Fruit fly (Drosophila melanogaster) whole organism, embryonic: ENCODE data around the gene nwk.

Source experiments
- Asciz ChIP-seq: fragments of 200-800 bp; sonication (Bioruptor generic); optimal IDR thresholded peaks from 2 replicates; lab custom pipeline; 2017; ENCODE audit warnings: missing biosample characterization, mild to moderate bottlenecking, missing genetic modification characterization, missing genetic modification reagents
- Awh ChIP-seq: fragments of 200-800 bp; sonication (Bioruptor generic); IDR thresholded peaks from 2 replicates; pipeline ENCODE4, ENCODE4 v1.3.6; 2022; ENCODE audit warnings: missing biosample characterization, missing genetic modification characterization
- C15 ChIP-seq: fragments of 200-800 bp; sonication (Bioruptor generic); IDR thresholded peaks from 3 replicates; pipeline ENCODE4 v1.3.6; 2022; ENCODE audit warnings: missing biosample characterization, missing genetic modification characterization
- CG10209 ChIP-seq: fragments of 200-800 bp; sonication (Bioruptor generic); optimal IDR thresholded peaks from 3 replicates; lab custom pipeline; 2017; ENCODE audit warnings: missing biosample characterization, mild to moderate bottlenecking, missing genetic modification characterization, missing genetic modification reagents
- CG11456 ChIP-seq: fragments of 200-800 bp; sonication (Bioruptor generic); IDR thresholded peaks from 3 replicates; pipeline ENCODE4 v1.3.6; 2022; ENCODE audit warnings: missing biosample characterization, missing genetic modification characterization
- CG12744 ChIP-seq: fragments of 200-800 bp; sonication (Bioruptor generic); optimal IDR thresholded peaks from 2 replicates; lab custom pipeline; 2016; ENCODE audit warnings: missing biosample characterization, missing genetic modification characterization
- CG13775 ChIP-seq: fragments of 200-800 bp; sonication (Bioruptor generic); optimal IDR thresholded peaks from 3 replicates; lab custom pipeline; 2017; ENCODE audit warnings: missing biosample characterization, mild to moderate bottlenecking, missing genetic modification characterization
- CG14014 ChIP-seq: fragments of 200-800 bp; sonication (Bioruptor generic); IDR thresholded peaks from 2 replicates; pipeline ENCODE4 v1.3.6; 2022; ENCODE audit warnings: missing biosample characterization, missing genetic modification characterization
- CG15011 ChIP-seq: fragments of 200-800 bp; sonication (Bioruptor generic); optimal IDR thresholded peaks from 3 replicates; lab custom pipeline; 2018; ENCODE audit warnings: missing biosample characterization, mild to moderate bottlenecking, missing genetic modification characterization
- CG16815 ChIP-seq: fragments of 200-800 bp; sonication (Bioruptor generic); optimal IDR thresholded peaks from 3 replicates; lab custom pipeline; 2017; ENCODE audit warnings: missing biosample characterization, mild to moderate bottlenecking, missing genetic modification characterization
- CG18262 ChIP-seq: fragments of 200-800 bp; optimal IDR thresholded peaks from 3 replicates; lab custom pipeline; 2019; ENCODE audit warnings: missing biosample characterization, mild to moderate bottlenecking, missing genetic modification characterization, moderate library complexity
- CG4328 ChIP-seq: fragments of 200-800 bp; sonication (Bioruptor generic); optimal IDR thresholded peaks from 3 replicates; lab custom pipeline; 2017; ENCODE audit warnings: missing biosample characterization, missing genetic modification reagents, missing genetic modification characterization
- CG7372 ChIP-seq: fragments of 200-800 bp; sonication (Bioruptor generic); IDR thresholded peaks from 2 replicates; pipeline ENCODE4 v1.3.6; 2022; ENCODE audit warnings: missing biosample characterization, missing genetic modification characterization
- CG8924 ChIP-seq: fragments of 200-800 bp; optimal IDR thresholded peaks from 3 replicates; lab custom pipeline; 2019; ENCODE audit warnings: missing biosample characterization, mild to moderate bottlenecking, missing genetic modification characterization, moderate library complexity
- CG9727 ChIP-seq: fragments of 200-800 bp; sonication (Bioruptor generic); optimal IDR thresholded peaks from 3 replicates; lab custom pipeline; 2017; ENCODE audit warnings: missing biosample characterization, mild to moderate bottlenecking, missing genetic modification characterization
- CkIIα-i1 ChIP-seq: fragments of 200-800 bp; sonication (Bioruptor generic); IDR thresholded peaks from 2 replicates; pipeline ENCODE4 v1.3.6; 2022; ENCODE audit warnings: missing biosample characterization, missing genetic modification characterization
- Dp ChIP-seq: fragments of 200-800 bp; sonication (Bioruptor generic); optimal IDR thresholded peaks from 2 replicates; lab custom pipeline; 2018; ENCODE audit warnings: missing biosample characterization, mild to moderate bottlenecking, missing genetic modification characterization, moderate library complexity
- Drgx ChIP-seq: fragments of 200-800 bp; sonication (Bioruptor generic); IDR thresholded peaks from 2 replicates; pipeline ENCODE4 v1.3.6; 2022; ENCODE audit warnings: missing biosample characterization, missing genetic modification characterization
- GATAe ChIP-seq: fragments of 200-800 bp; sonication (Bioruptor generic); conservative IDR thresholded peaks from 2 replicates; pipeline ENCODE4 v1.3.6; 2022; ENCODE audit warnings: missing biosample characterization, missing genetic modification characterization
- HLH4C ChIP-seq: fragments of 200-800 bp; sonication (Bioruptor generic); IDR thresholded peaks from 3 replicates; pipeline ENCODE4 v1.3.6; 2022; ENCODE audit warnings: missing biosample characterization, missing genetic modification characterization; ENCODE audit not compliant: partially characterized antibody
- Hr3 ChIP-seq: fragments of 200-800 bp; sonication (Bioruptor generic); optimal IDR thresholded peaks from 3 replicates; lab custom pipeline; 2016; ENCODE audit warnings: missing biosample characterization, missing genetic modification characterization
- Hr51 ChIP-seq, 2 experiments: fragments of 200-800 bp; sonication (Bioruptor generic); optimal IDR thresholded peaks; 2 replicates in 1 of 2; 3 replicates in 1 of 2; lab custom pipeline; 2016 to 2018; ENCODE audit warnings: missing biosample characterization in 2 of 2, missing genetic modification characterization in 2 of 2, mild to moderate bottlenecking in 1 of 2, moderate library complexity in 1 of 2
- Ravus ChIP-seq: fragments of 200-800 bp; sonication (Bioruptor generic); IDR thresholded peaks from 2 replicates; pipeline ENCODE4 v1.3.6; 2022; ENCODE audit warnings: missing biosample characterization, missing genetic modification characterization
- Six4 ChIP-seq: fragments of 200-800 bp; sonication (Bioruptor generic); optimal IDR thresholded peaks from 2 replicates; lab custom pipeline; 2016; ENCODE audit warnings: missing biosample characterization, missing genetic modification characterization
- abd-A ChIP-seq: fragments of 200-800 bp; sonication (Bioruptor generic); optimal IDR thresholded peaks from 3 replicates; lab custom pipeline; 2019; ENCODE audit warnings: missing biosample characterization, mild to moderate bottlenecking, missing genetic modification characterization, moderate library complexity
- chif ChIP-seq, 2 experiments: fragments of 200-800 bp; sonication (Bioruptor generic); optimal IDR thresholded peaks; 3 replicates each; lab custom pipeline; 2016; ENCODE audit warnings: missing biosample characterization in 2 of 2, missing genetic modification characterization in 2 of 2
- cwo ChIP-seq: fragments of 200-800 bp; sonication (Bioruptor generic); optimal IDR thresholded peaks from 3 replicates; lab custom pipeline; 2017; ENCODE audit warnings: missing biosample characterization, missing genetic modification characterization, mild to moderate bottlenecking, moderate library complexity, missing genetic modification reagents
- emc ChIP-seq: fragments of 200-800 bp; sonication (Bioruptor generic); optimal IDR thresholded peaks from 2 replicates; lab custom pipeline; 2016; ENCODE audit warnings: missing biosample characterization, missing genetic modification characterization
- fd64A ChIP-seq: fragments of 200-800 bp; sonication (Bioruptor generic); optimal IDR thresholded peaks from 3 replicates; lab custom pipeline; 2018; ENCODE audit warnings: missing biosample characterization, mild to moderate bottlenecking, missing genetic modification characterization
- fd96Cb ChIP-seq: fragments of 200-800 bp; sonication (Bioruptor generic); optimal IDR thresholded peaks from 2 replicates; lab custom pipeline; 2018; ENCODE audit warnings: missing biosample characterization, mild to moderate bottlenecking, missing genetic modification characterization, moderate library complexity
- gce ChIP-seq: fragments of 200-800 bp; sonication (Bioruptor generic); IDR thresholded peaks from 3 replicates; pipeline ENCODE4 v1.3.6; 2022; ENCODE audit warnings: missing biosample characterization, missing genetic modification characterization
- gcm ChIP-seq: fragments of 200-800 bp; sonication (Bioruptor generic); optimal IDR thresholded peaks from 2 replicates; lab custom pipeline; 2019; ENCODE audit warnings: missing biosample characterization, mild to moderate bottlenecking, missing genetic modification characterization, moderate library complexity
- gsb-n ChIP-seq: fragments of 200-800 bp; sonication (Bioruptor generic); optimal IDR thresholded peaks from 3 replicates; lab custom pipeline; 2018; ENCODE audit warnings: missing biosample characterization, mild to moderate bottlenecking, missing genetic modification characterization
- ham ChIP-seq: fragments of 200-800 bp; sonication (Bioruptor generic); IDR thresholded peaks from 2 replicates; pipeline ENCODE4 v1.3.6; 2022; ENCODE audit warnings: missing biosample characterization, missing genetic modification characterization
- her ChIP-seq: fragments of 200-800 bp; sonication (Bioruptor generic); optimal IDR thresholded peaks from 2 replicates; lab custom pipeline; 2016; ENCODE audit warnings: missing biosample characterization, missing genetic modification characterization
- kah ChIP-seq: fragments of 200-800 bp; sonication (Bioruptor generic); optimal IDR thresholded peaks from 2 replicates; lab custom pipeline; 2018; ENCODE audit warnings: missing biosample characterization, mild to moderate bottlenecking, missing genetic modification characterization
- lab ChIP-seq: fragments of 200-800 bp; sonication (Bioruptor generic); optimal IDR thresholded peaks from 3 replicates; lab custom pipeline; 2017; ENCODE audit warnings: missing biosample characterization, missing genetic modification characterization, mild to moderate bottlenecking, moderate library complexity, missing genetic modification reagents
- mirr ChIP-seq: fragments of 200-800 bp; sonication (Bioruptor generic); optimal IDR thresholded peaks from 3 replicates; lab custom pipeline; 2018; ENCODE audit warnings: missing biosample characterization, mild to moderate bottlenecking, missing genetic modification characterization
- nerfin-2 ChIP-seq: fragments of 200-800 bp; sonication (Bioruptor generic); IDR thresholded peaks from 2 replicates; pipeline ENCODE4 v1.3.6; 2022; ENCODE audit warnings: missing biosample characterization, missing genetic modification characterization; ENCODE audit not compliant: partially characterized antibody
- onecut ChIP-seq: fragments of 200-800 bp; sonication (Bioruptor generic); IDR thresholded peaks from 2 replicates; pipeline ENCODE4 v1.3.6; 2022; ENCODE audit warnings: missing biosample characterization, missing genetic modification characterization
- otp ChIP-seq: fragments of 200-800 bp; sonication (Bioruptor generic); IDR thresholded peaks from 3 replicates; pipeline ENCODE4, ENCODE4 v1.3.6; 2022; ENCODE audit warnings: missing biosample characterization, missing genetic modification characterization
- phol ChIP-seq: fragments of 200-800 bp; sonication (Bioruptor generic); optimal IDR thresholded peaks from 3 replicates; lab custom pipeline; 2018; ENCODE audit warnings: missing biosample characterization, mild to moderate bottlenecking, missing genetic modification characterization, moderate library complexity
- sc ChIP-seq, 3 experiments: fragments of >200 bp in 2 of 3; fragments of 200-800 bp in 1 of 3; sonication (Bioruptor generic) in 1 of 3; optimal IDR thresholded peaks; 2 replicates in 2 of 3; 3 replicates in 1 of 3; lab custom pipeline; 2017; ENCODE audit warnings: mild to moderate bottlenecking in 1 of 3, missing biosample characterization in 1 of 3, missing genetic modification characterization in 1 of 3, missing genetic modification reagents in 1 of 3
- so ChIP-seq: fragments of 200-800 bp; sonication (Bioruptor generic); IDR thresholded peaks from 3 replicates; pipeline ENCODE4 v1.3.6; 2022; ENCODE audit warnings: missing biosample characterization, missing genetic modification characterization
- ssp ChIP-seq: fragments of 200-800 bp; sonication (Bioruptor generic); IDR thresholded peaks from 2 replicates; pipeline ENCODE4 v1.3.6; 2022; ENCODE audit warnings: missing biosample characterization, missing genetic modification characterization
- unpg ChIP-seq: fragments of 200-800 bp; sonication (Bioruptor generic); optimal IDR thresholded peaks from 3 replicates; lab custom pipeline; 2018; ENCODE audit warnings: missing biosample characterization, mild to moderate bottlenecking, missing genetic modification characterization, moderate library complexity
- wek ChIP-seq: fragments of 200-800 bp; sonication (Bioruptor generic); optimal IDR thresholded peaks from 3 replicates; lab custom pipeline; 2018; ENCODE audit warnings: missing biosample characterization, mild to moderate bottlenecking, missing genetic modification characterization, moderate library complexity
- zf30C ChIP-seq: fragments of 200-800 bp; sonication (Bioruptor generic); optimal IDR thresholded peaks from 3 replicates; lab custom pipeline; 2018; ENCODE audit warnings: missing biosample characterization, mild to moderate bottlenecking, missing genetic modification characterization

Gene nwk

DNA sequence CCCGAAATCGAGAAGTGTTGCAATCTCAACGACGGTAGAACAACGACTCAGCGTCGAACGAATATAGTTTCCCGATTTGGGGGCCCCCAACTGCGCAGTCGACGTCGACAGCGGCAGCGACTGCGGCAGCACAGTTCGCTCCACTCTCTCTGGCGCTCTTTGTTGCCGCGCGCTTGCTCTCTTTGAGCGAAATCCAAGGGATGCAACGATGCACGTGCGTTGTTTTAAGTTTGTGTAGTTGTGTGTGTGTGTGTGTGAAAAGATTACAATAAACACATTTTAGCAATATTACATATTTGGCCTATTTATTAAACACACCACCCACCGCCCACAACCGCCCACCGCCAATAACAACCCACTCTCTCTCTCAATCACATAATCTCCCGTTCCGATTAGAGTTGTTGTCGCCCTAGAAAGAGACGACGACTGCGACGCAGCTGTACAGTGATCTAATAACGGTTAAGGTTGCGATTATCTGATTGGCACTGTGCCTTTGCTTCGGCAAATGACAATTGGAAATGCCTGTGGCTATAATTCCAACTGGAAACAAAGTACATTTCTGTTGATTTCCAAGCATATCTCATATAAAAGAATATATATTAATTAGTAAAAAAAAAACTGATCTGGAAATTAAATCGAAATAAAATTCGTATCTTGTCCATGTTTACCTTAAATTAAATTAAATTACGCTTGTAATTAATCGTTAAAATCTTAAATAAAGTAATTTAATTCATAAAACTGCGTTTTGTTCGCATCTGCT, 12.2 kb upstream of the nwk start (continued):
- TF ChIP-seq her (GFP tag; lab: Kevin White, UChicago) (no peak), phol (tag; lab: Kevin White, UChicago) (peak; percentile 2), HLH4C (GFP tag; lab: Robert Waterston, UW) (no peak), CG8924 (tag; lab: Kevin White, UChicago) (no peak), abd-A (peak; percentile 33), Drgx (GFP tag; lab: Robert Waterston, UW) (peak; percentile 16; the same call in 1 of the 2 replicates), ssp (GFP tag; lab: Robert Waterston, UW) (no peak), Hr51 (GFP tag; optimal IDR thresholded peaks at IDR 0.05; lab: Kevin White, UChicago) (peak in 1 of 2 experiments; percentile 43), CG7372 (GFP tag; lab: Robert Waterston, UW) (no peak), Hr3 (GFP tag; lab: Kevin White, UChicago) (peak; percentile 33), so (GFP tag; lab: Robert Waterston, UW) (peak; percentile 37; the same call in 1 of the 3 replicates), Ravus (GFP tag; lab: Robert Waterston, UW) (no peak), nerfin-2 (GFP tag; lab: Robert Waterston, UW) (no peak), CG11456 (GFP tag; lab: Robert Waterston, UW) (no peak), GATAe (peak; percentile 39; the same call in 1 of the 2 replicates), mirr (GFP tag; lab: Kevin White, UChicago) (peak; percentile 74), C15 (GFP tag; lab: Robert Waterston, UW) (no peak), CG16815 (GFP tag; lab: Kevin White, UChicago) (no peak), CkIIα-i1 (GFP tag; lab: Robert Waterston, UW) (no peak), chif (GFP tag; optimal IDR thresholded peaks at IDR 0.05; lab: Kevin White, UChicago) (no peak), CG15011 (GFP tag; lab: Kevin White, UChicago) (no peak), Awh (GFP tag; lab: Robert Waterston, UW) (0 out of 2 replicates have a peak, but pooled peaks have one; percentile 21), CG4328 (GFP tag; lab: Kevin White, UChicago) (no peak), Dp (GFP tag; lab: Kevin White, UChicago) (no peak), wek (GFP tag; lab: Kevin White, UChicago) (no peak), onecut (GFP tag; lab: Robert Waterston, UW) (peak; percentile 6; the same call in 1 of the 2 replicates), CG14014 (GFP tag; lab: Robert Waterston, UW) (peak; percentile 47), zf30C (GFP tag; lab: Kevin White, UChicago) (no peak), CG9727 (peak; percentile 18), unpg (GFP tag; lab: Kevin White, UChicago) (no peak), gcm (GFP tag; lab: Kevin White, UChicago) (no peak), CG13775 (GFP tag; lab: Kevin White, UChicago) (peak; percentile 25), Six4 (no peak), cwo (GFP tag; lab: Kevin White, UChicago) (peak; percentile 24), ham (no peak), fd96Cb (no peak), lab (GFP tag; lab: Kevin White, UChicago) (no peak), CG12744 (GFP tag; lab: Kevin White, UChicago) (no peak), gsb-n (no peak), otp (GFP tag; lab: Robert Waterston, UW) (no peak), gce (no peak), CG18262 (no peak), kah (GFP tag; lab: Kevin White, UChicago) (no peak), fd64A (GFP tag; lab: Kevin White, UChicago) (peak; percentile 12), CG10209 (GFP tag; lab: Kevin White, UChicago) (peak; percentile 39), Asciz (GFP tag; lab: Kevin White, UChicago) (no peak), emc (no peak), sc (optimal IDR thresholded peaks at IDR 0.05; lab: Kevin White, UChicago) (no peak), sc (GFP tag; optimal IDR thresholded peaks at IDR 0.05; lab: Kevin White, UChicago) (no peak)
